Worm (Caenorhabditis elegans) whole organism, young adult: Measurements from ENCODE around the gene B0334.5.

ENCODE experiments used
- B0035.1 ChIP-seq: sonication (generic microtip); optimal IDR thresholded peaks from 2 replicates; lab custom pipeline; 2016; ENCODE audit warnings: missing genetic modification characterization, mild to moderate bottlenecking, missing compliant biosample characterization, missing genotype, missing genetic modification reagents
- K12H6.12 ChIP-seq: fragments of 200-800 bp; sonication (Bioruptor generic); optimal IDR thresholded peaks from 2 replicates; lab custom pipeline; 2018; ENCODE audit warnings: mild to moderate bottlenecking, missing genetic modification characterization, missing compliant biosample characterization
- T26A5.8 ChIP-seq: sonication (generic microtip); optimal IDR thresholded peaks from 2 replicates; lab custom pipeline; 2016; ENCODE audit warnings: missing genetic modification characterization, missing compliant biosample characterization
- ceh-40 ChIP-seq: fragments of 200-800 bp; sonication (Bioruptor generic); IDR thresholded peaks from 2 replicates; pipeline ENCODE4 v1.3.6; 2022; ENCODE audit warnings: missing genetic modification characterization, missing compliant biosample characterization
- ceh-79 ChIP-seq: sonication (generic microtip); optimal IDR thresholded peaks from 2 replicates; lab custom pipeline; 2017; ENCODE audit warnings: mild to moderate bottlenecking, missing genetic modification characterization, missing compliant biosample characterization
- nfya-1 ChIP-seq: sonication (generic microtip); optimal IDR thresholded peaks from 2 replicates; lab custom pipeline; 2017; ENCODE audit warnings: antibody characterized with exemption, missing compliant biosample characterization, missing genetic modification characterization, borderline replicate concordance; ENCODE audit not compliant: insufficient read depth
- pha-4 ChIP-seq: fragments of 150-350 bp; sonication (generic microtip); optimal IDR thresholded peaks from 2 replicates; lab custom pipeline; 2014; ENCODE audit warnings: missing biosample characterization, missing genetic modification reagents, missing genetic modification characterization
- snpc-4 ChIP-seq, 5 experiments: fragments of 150-350 bp in 1 of 5; sonication (generic microtip) in 4 of 5; optimal IDR thresholded peaks; 2 replicates each; lab custom pipeline; 2014 to 2018; ENCODE audit warnings: missing genetic modification characterization in 5 of 5, missing biosample characterization in 3 of 5, antibody characterized with exemption in 2 of 5, mild to moderate bottlenecking in 2 of 5, missing compliant biosample characterization in 2 of 5, missing genotype in 2 of 5, moderate library complexity in 2 of 5, missing genetic modification reagents in 1 of 5
- unc-62 ChIP-seq: fragments of 150-350 bp; optimal IDR thresholded peaks from 2 replicates; lab custom pipeline; 2014; ENCODE audit warnings: missing biosample characterization, missing genetic modification reagents, missing genetic modification characterization

ce11 chrII:11514775-11515174, 17.3 kb downstream of the B0334.5 start, which contains the start of gene srh-44:
- no peak for TF ChIP-seq pha-4 (tag; lab: Kevin White, UChicago)
- TF ChIP-seq unc-62 (GFP tag; lab: Kevin White, UChicago), result no peak
- TF ChIP-seq B0035.1 (tag; lab: Kevin White, UChicago), result no peak
- no peak for TF ChIP-seq ceh-79
- no peak for TF ChIP-seq K12H6.12 (tag; lab: Kevin White, UChicago)
- TF ChIP-seq T26A5.8 (tag; lab: Kevin White, UChicago), result no peak
- TF ChIP-seq snpc-4 (GFP tag; optimal IDR thresholded peaks at IDR 0.05; lab: Kevin White, UChicago), result no peak
- TF ChIP-seq snpc-4 (tag; optimal IDR thresholded peaks at IDR 0.05; lab: Kevin White, UChicago), result no peak
- TF ChIP-seq ceh-40 (GFP tag; lab: Robert Waterston, UW), result no peak
- no peak for TF ChIP-seq nfya-1 (tag; lab: Kevin White, UChicago)
